Fruit fly (Drosophila melanogaster) whole organism, pupa: Measurements from ENCODE around the gene CG10298.
A peak's percentile ranks its signal among the peaks of the same experiment; 100 is the strongest.

Experiments
- CG10348 ChIP-seq: fragments of 200-800 bp; sonication (Bioruptor generic); IDR thresholded peaks from 2 replicates; pipeline ENCODE4 v1.3.6; 2022; ENCODE audit warnings: missing biosample characterization, missing genetic modification characterization
- CG12605 ChIP-seq: fragments of 200-800 bp; sonication (Bioruptor generic); IDR thresholded peaks from 2 replicates; pipeline ENCODE4 v1.3.6; 2022; ENCODE audit warnings: missing biosample characterization, missing genetic modification characterization
- CG13204 ChIP-seq: fragments of 200-800 bp; sonication (Bioruptor generic); optimal IDR thresholded peaks from 2 replicates; lab custom pipeline; 2018; ENCODE audit warnings: missing biosample characterization, mild to moderate bottlenecking, missing genetic modification characterization, moderate library complexity
- CG14655 ChIP-seq: fragments of 200-800 bp; sonication (Bioruptor generic); optimal IDR thresholded peaks from 3 replicates; lab custom pipeline; 2017; ENCODE audit warnings: mild to moderate bottlenecking, missing biosample characterization, missing genetic modification reagents, missing genetic modification characterization
- CG15710 ChIP-seq: fragments of 200-800 bp; sonication (Bioruptor generic); optimal IDR thresholded peaks from 2 replicates; lab custom pipeline; 2018; ENCODE audit warnings: missing biosample characterization, mild to moderate bottlenecking, missing genetic modification characterization, moderate library complexity
- CG17806 ChIP-seq: fragments of 200-800 bp; sonication (Bioruptor generic); optimal IDR thresholded peaks from 2 replicates; lab custom pipeline; 2018; ENCODE audit warnings: missing biosample characterization, mild to moderate bottlenecking, missing genetic modification characterization, moderate library complexity
- CG32121 ChIP-seq: fragments of 200-800 bp; sonication (Bioruptor generic); IDR thresholded peaks from 2 replicates; pipeline ENCODE4 v1.3.6; 2022; ENCODE audit warnings: missing biosample characterization, missing genetic modification characterization
- CG34367 ChIP-seq: fragments of 200-800 bp; sonication (Bioruptor generic); optimal IDR thresholded peaks from 2 replicates; lab custom pipeline; 2018; ENCODE audit warnings: missing biosample characterization, mild to moderate bottlenecking, missing genetic modification characterization
- CG4496 ChIP-seq: fragments of 200-800 bp; sonication (Bioruptor generic); IDR thresholded peaks from 3 replicates; pipeline ENCODE4 v1.3.6; 2022; ENCODE audit warnings: missing biosample characterization, missing genetic modification characterization
- CG8159 ChIP-seq: fragments of 200-800 bp; sonication (Bioruptor generic); optimal IDR thresholded peaks from 3 replicates; lab custom pipeline; 2018; ENCODE audit warnings: missing biosample characterization, mild to moderate bottlenecking, missing genetic modification characterization, moderate library complexity
- CG8301 ChIP-seq: fragments of 200-800 bp; sonication (Bioruptor generic); optimal IDR thresholded peaks from 2 replicates; lab custom pipeline; 2018; ENCODE audit warnings: missing biosample characterization, mild to moderate bottlenecking, missing genetic modification characterization
- CG9948 ChIP-seq: fragments of 200-800 bp; sonication (Bioruptor generic); optimal IDR thresholded peaks from 2 replicates; lab custom pipeline; 2018; ENCODE audit warnings: missing biosample characterization, mild to moderate bottlenecking, missing genetic modification characterization, moderate library complexity
- D1 ChIP-seq: fragments of 200-800 bp; sonication (Bioruptor generic); optimal IDR thresholded peaks from 2 replicates; lab custom pipeline; 2018; ENCODE audit warnings: missing biosample characterization, mild to moderate bottlenecking, missing genetic modification characterization, moderate library complexity
- EcR ChIP-seq: fragments of 200-800 bp; sonication (Bioruptor generic); optimal IDR thresholded peaks from 3 replicates; lab custom pipeline; 2019; ENCODE audit warnings: missing biosample characterization, missing genetic modification characterization, mild to moderate bottlenecking, moderate library complexity, missing genetic modification reagents
- Ets98B ChIP-seq: fragments of 200-800 bp; sonication (Bioruptor generic); IDR thresholded peaks from 2 replicates; pipeline ENCODE4 v1.3.6; 2022; ENCODE audit warnings: missing biosample characterization, missing genetic modification characterization
- Pif1A ChIP-seq: fragments of 200-800 bp; sonication (Bioruptor generic); optimal IDR thresholded peaks from 3 replicates; lab custom pipeline; 2016; ENCODE audit warnings: missing biosample characterization, missing genetic modification characterization
- Pif1B ChIP-seq: fragments of 200-800 bp; sonication (Bioruptor generic); optimal IDR thresholded peaks from 3 replicates; lab custom pipeline; 2016; ENCODE audit warnings: missing biosample characterization, missing genetic modification characterization
- Snoo ChIP-seq: fragments of 200-800 bp; sonication (Bioruptor generic); optimal IDR thresholded peaks from 3 replicates; lab custom pipeline; 2017; ENCODE audit warnings: missing biosample characterization, mild to moderate bottlenecking, missing genetic modification characterization, inconsistent platforms
- fd96Ca ChIP-seq: fragments of 200-800 bp; sonication (Bioruptor generic); IDR thresholded peaks from 3 replicates; pipeline ENCODE4 v1.3.6; 2022; ENCODE audit warnings: missing biosample characterization, missing genetic modification characterization
- gl ChIP-seq: fragments of 200-800 bp; sonication (Bioruptor generic); optimal IDR thresholded peaks from 2 replicates; lab custom pipeline; 2018; ENCODE audit warnings: missing biosample characterization, mild to moderate bottlenecking, missing genetic modification characterization
- rn ChIP-seq: fragments of 200-800 bp; sonication (Bioruptor generic); IDR thresholded peaks from 2 replicates; pipeline ENCODE4 v1.3.6; 2022; ENCODE audit warnings: missing biosample characterization, missing genetic modification characterization

Gene CG10298

DNA sequence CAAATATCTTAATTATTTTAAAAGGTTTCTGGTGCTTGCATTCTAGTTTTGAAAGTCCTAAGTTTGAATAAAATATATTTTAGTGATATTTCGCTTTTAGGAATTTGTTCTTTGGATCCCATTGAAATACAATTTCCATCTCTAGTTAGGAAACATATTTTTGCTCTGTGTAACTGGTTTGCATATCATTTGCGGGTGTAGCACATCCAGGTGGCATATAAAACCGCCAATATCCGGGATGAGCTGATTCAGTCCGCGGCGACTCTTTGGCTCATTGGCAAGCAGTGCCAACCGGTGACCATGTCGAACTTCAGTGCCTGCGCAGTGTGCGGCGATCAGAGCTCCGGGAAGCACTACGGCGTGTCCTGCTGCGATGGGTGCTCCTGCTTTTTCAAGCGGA, 6.1 kb downstream of the CG10298 start, which contains the start of gene Hr83:
Hr83 (plus strand) TSS at position 301 of the 400 bp plus-strand sequence.
- TF ChIP-seq CG13204 (GFP tag; lab: Kevin White, UChicago): no peak
- no peak for TF ChIP-seq CG14655
- no peak for TF ChIP-seq CG17806
- TF ChIP-seq rn (GFP tag; lab: Robert Waterston, UW): no peak
- TF ChIP-seq CG34367 (tag; lab: Kevin White, UChicago): no peak
- no peak for TF ChIP-seq Pif1B
- no peak for TF ChIP-seq Pif1A
- TF ChIP-seq, all 21 proteins: peak for 0

- no peak for TF ChIP-seq Snoo (tag; lab: Kevin White, UChicago)
- TF ChIP-seq EcR: no peak
- TF ChIP-seq CG14655: no peak
- TF ChIP-seq, all 21 proteins: peak for 0
Observed at dm6 chr3R:6350755-6351154, 8.0 kb downstream of the CG10298 start, which contains the start of gene Pak. Pak (plus strand) TSS chr3R:6350896.

DNA sequence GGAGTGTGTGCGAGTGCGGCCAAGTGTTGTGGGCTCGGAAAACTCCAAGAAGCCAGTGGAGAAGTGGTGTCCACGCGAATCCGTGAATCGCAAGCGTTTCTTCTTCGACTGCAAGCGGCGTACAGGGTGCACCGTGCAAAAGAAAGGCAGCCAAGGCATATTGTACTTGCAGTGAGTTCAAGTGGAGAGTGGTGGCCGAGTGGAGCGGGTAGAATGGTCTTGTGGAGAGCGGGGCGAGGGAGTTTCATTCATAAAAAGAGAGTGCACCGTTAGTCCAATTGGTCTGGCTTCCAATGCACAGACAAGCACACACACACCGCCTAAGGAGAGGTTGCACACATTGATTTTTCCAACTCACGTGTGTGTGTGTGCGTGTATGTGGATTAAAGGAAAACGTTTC, 8.4 kb downstream of the CG10298 start:
- TF ChIP-seq Pif1A (no peak), CG4496 (GFP tag; lab: Robert Waterston, UW) (peak; percentile 16; the same call in 1 of the 3 replicates), EcR (peak; percentile 23)

dm6 chr3R:6351696-6352378, 9.0 kb downstream of the CG10298 start:
- TF ChIP-seq CG17806 (peak; percentile 31), CG34367 (tag; lab: Kevin White, UChicago) (peak; percentile 6), Snoo (tag; lab: Kevin White, UChicago) (no peak), CG15710 (tag; lab: Kevin White, UChicago) (peak; percentile 26), CG8159 (peak; percentile 30), CG8301 (tag; lab: Kevin White, UChicago) (peak; percentile 75), rn (GFP tag; lab: Robert Waterston, UW) (no peak), Ets98B (GFP tag; lab: Robert Waterston, UW) (0 out of 2 replicates have a peak, but pooled peaks have one; percentile 22), Pif1A (peak; percentile 59), fd96Ca (peak; percentile 46; the same call in 1 of the 3 replicates), CG12605 (GFP tag; lab: Robert Waterston, UW) (no peak), CG9948 (tag; lab: Kevin White, UChicago) (peak; percentile 30), CG13204 (GFP tag; lab: Kevin White, UChicago) (no peak), CG4496 (GFP tag; lab: Robert Waterston, UW) (0 out of 3 replicates have a peak, but pooled peaks have one; percentile 5), Pif1B (peak; percentile 27), CG14655 (peak; percentile 80), CG10348 (GFP tag; lab: Robert Waterston, UW) (no peak), CG32121 (peak; percentile 54; the same call in 1 of the 2 replicates), gl (tag; lab: Kevin White, UChicago) (no peak)

dm6 chr3R:6352436-6352835, 9.6 kb downstream of the CG10298 start:
- TF ChIP-seq Pif1B (no peak), Snoo (tag; lab: Kevin White, UChicago) (no peak), D1 (tag; lab: Kevin White, UChicago) (no peak), CG9948 (tag; lab: Kevin White, UChicago) (no peak), fd96Ca (no peak), CG15710 (tag; lab: Kevin White, UChicago) (no peak), gl (tag; lab: Kevin White, UChicago) (no peak), Ets98B (GFP tag; lab: Robert Waterston, UW) (no peak)
- TF ChIP-seq, all 21 proteins: peak for 0

DNA sequence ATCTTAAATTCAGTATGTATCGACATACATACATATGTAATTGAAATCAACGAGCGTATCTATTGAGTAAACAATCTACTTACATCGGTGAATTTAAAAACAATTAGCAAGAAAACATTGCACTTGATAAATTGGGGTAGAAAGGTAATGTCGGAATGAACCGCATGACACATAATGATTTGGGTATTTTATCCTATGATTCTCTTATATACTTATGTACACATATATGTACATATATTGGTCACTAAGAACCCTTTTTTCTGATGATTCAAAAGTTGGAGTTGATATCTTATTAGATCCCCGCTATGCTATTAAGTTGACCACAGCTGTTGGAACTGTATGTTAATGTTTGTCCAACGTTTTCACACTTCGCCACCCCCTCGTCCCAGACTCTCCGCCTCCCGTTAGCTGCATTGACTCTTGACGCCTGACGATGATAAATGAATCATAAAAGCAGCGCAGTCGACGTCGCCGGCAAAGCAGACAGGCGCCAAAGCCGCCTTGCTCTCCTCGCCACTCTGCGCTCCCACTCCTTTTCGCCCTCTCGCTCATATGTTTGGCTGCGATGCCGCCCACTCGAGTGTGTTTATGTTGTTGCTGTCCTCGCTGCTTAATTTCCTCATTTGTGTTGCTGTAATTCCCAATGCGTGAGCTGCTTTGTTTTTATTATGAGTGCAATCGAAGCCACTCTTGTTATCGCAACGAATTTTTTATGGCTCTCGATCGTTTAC, 10.3 kb downstream of the CG10298 start:
- peak; percentile 24 for TF ChIP-seq EcR
- peak; percentile 28 for TF ChIP-seq CG13204 (GFP tag; lab: Kevin White, UChicago)
- peak; percentile 36 for TF ChIP-seq CG34367 (tag; lab: Kevin White, UChicago)
- no peak for TF ChIP-seq Snoo (tag; lab: Kevin White, UChicago)
- no peak for TF ChIP-seq D1 (tag; lab: Kevin White, UChicago)
- TF ChIP-seq CG8301 (tag; lab: Kevin White, UChicago): peak; percentile 69
- TF ChIP-seq CG4496 (GFP tag; lab: Robert Waterston, UW): peak; percentile 60; the same call in 2 of the 3 replicates
- TF ChIP-seq CG10348 (GFP tag; lab: Robert Waterston, UW): 0 out of 2 replicates have a peak, but pooled peaks have one; percentile 19
- peak; percentile 43 for TF ChIP-seq CG15710 (tag; lab: Kevin White, UChicago)
- TF ChIP-seq CG9948 (tag; lab: Kevin White, UChicago): peak; percentile 54
- peak; percentile 31 for TF ChIP-seq CG17806
- TF ChIP-seq CG14655: peak; percentile 77
- no peak for TF ChIP-seq Pif1B
- no peak; the same call in 1 of the 2 replicates for TF ChIP-seq Ets98B (GFP tag; lab: Robert Waterston, UW)
- TF ChIP-seq CG8159: peak; percentile 50
- peak; percentile 37; the same call in 1 of the 2 replicates for TF ChIP-seq CG32121
